Worm (Caenorhabditis elegans) whole organism, L4 larva: Measurements from ENCODE around the gene T04A8.18.

Experiments used
- F26F4.8 ChIP-seq: fragments of 200-800 bp; sonication (Bioruptor generic); conservative IDR thresholded peaks from 2 replicates; pipeline ENCODE4 v1.3.6; 2022; ENCODE audit warnings: missing genetic modification characterization, missing compliant biosample characterization
- T26A8.4 ChIP-seq: fragments of 200-800 bp; sonication (Bioruptor generic); IDR thresholded peaks from 2 replicates; pipeline ENCODE4 v1.3.6; 2022; ENCODE audit warnings: missing genetic modification characterization, missing compliant biosample characterization
- Y105C5A.15 ChIP-seq: fragments of 200-800 bp; sonication (Bioruptor generic); IDR thresholded peaks from 2 replicates; pipeline ENCODE4 v1.3.6; 2022; ENCODE audit warnings: missing genetic modification characterization, missing compliant biosample characterization
- Y5F2A.4 ChIP-seq: fragments of 200-800 bp; sonication (Bioruptor generic); optimal IDR thresholded peaks from 2 replicates; lab custom pipeline; 2018; ENCODE audit warnings: mild to moderate bottlenecking, missing genetic modification characterization, missing compliant biosample characterization
- aly-2 ChIP-seq: sonication (generic microtip); optimal IDR thresholded peaks from 2 replicates; lab custom pipeline; 2018; ENCODE audit warnings: missing biosample characterization, missing genetic modification characterization
- arid-1 ChIP-seq: fragments of 200-800 bp; sonication (Bioruptor generic); conservative IDR thresholded peaks from 2 replicates; pipeline ENCODE4 v1.3.6; 2022; ENCODE audit warnings: missing genetic modification reagents, missing genetic modification characterization, missing compliant biosample characterization
- ceh-32 ChIP-seq: sonication (generic microtip); optimal IDR thresholded peaks from 2 replicates; lab custom pipeline; 2016; ENCODE audit warnings: mild to moderate bottlenecking, missing genetic modification characterization, missing compliant biosample characterization; ENCODE audit not compliant: poor library complexity
- ceh-62 ChIP-seq: sonication (generic microtip); optimal IDR thresholded peaks from 2 replicates; lab custom pipeline; 2017; ENCODE audit warnings: missing biosample characterization, missing genetic modification characterization
- ceh-82 ChIP-seq: sonication (generic microtip); optimal IDR thresholded peaks from 2 replicates; lab custom pipeline; 2017; ENCODE audit warnings: missing biosample characterization, missing genetic modification characterization
- cey-2 ChIP-seq: sonication (generic microtip); optimal IDR thresholded peaks from 3 replicates; lab custom pipeline; 2017; ENCODE audit warnings: missing genetic modification characterization, mild to moderate bottlenecking, missing compliant biosample characterization, antibody characterized with exemption, borderline replicate concordance; ENCODE audit not compliant: insufficient read depth
- dve-1 ChIP-seq: sonication (generic microtip); optimal IDR thresholded peaks from 2 replicates; lab custom pipeline; 2017; ENCODE audit warnings: antibody characterized with exemption, mild to moderate bottlenecking, missing genetic modification characterization, missing compliant biosample characterization; ENCODE audit not compliant: insufficient read depth
- hlh-11 ChIP-seq: fragments of 200-800 bp; sonication (Bioruptor generic); optimal IDR thresholded peaks from 2 replicates; lab custom pipeline; 2018; ENCODE audit warnings: mild to moderate bottlenecking, missing genetic modification characterization, missing compliant biosample characterization
- hmg-1.1 ChIP-seq: fragments of 200-800 bp; sonication (Bioruptor generic); IDR thresholded peaks from 2 replicates; pipeline ENCODE4 v1.3.6; 2022; ENCODE audit warnings: missing genetic modification reagents, missing genetic modification characterization, missing compliant biosample characterization
- jun-1 ChIP-seq: fragments of 150-350 bp; optimal IDR thresholded peaks from 2 replicates; lab custom pipeline; 2014; ENCODE audit warnings: missing biosample characterization, missing genetic modification reagents, missing genetic modification characterization
- lim-7 ChIP-seq: fragments of 200-800 bp; sonication (Bioruptor generic); IDR thresholded peaks from 2 replicates; pipeline ENCODE4 v1.3.6; 2022; ENCODE audit warnings: missing genetic modification characterization, missing compliant biosample characterization
- lin-1 ChIP-seq: fragments of 200-800 bp; sonication (Bioruptor generic); IDR thresholded peaks from 2 replicates; pipeline ENCODE4 v1.3.6; 2022; ENCODE audit warnings: missing genetic modification reagents, missing genetic modification characterization, missing compliant biosample characterization
- lir-3 ChIP-seq: sonication (generic microtip); optimal IDR thresholded peaks from 2 replicates; lab custom pipeline; 2016; ENCODE audit warnings: mild to moderate bottlenecking, missing genetic modification characterization, missing compliant biosample characterization
- lsy-2 ChIP-seq, 2 experiments: fragments of 150-350 bp in 1 of 2; sonication (generic microtip) in 1 of 2; optimal IDR thresholded peaks; 2 replicates each; lab custom pipeline; 2014 to 2017; ENCODE audit warnings: missing biosample characterization in 2 of 2, missing genetic modification characterization in 2 of 2
- madf-5 ChIP-seq, 2 experiments: fragments of 200-800 bp; sonication (Bioruptor generic); IDR thresholded peaks; 2 replicates each; pipeline ENCODE4 v1.3.6; 2022; ENCODE audit warnings: missing compliant biosample characterization in 2 of 2, missing genetic modification characterization in 2 of 2
- mep-1 ChIP-seq: fragments of 150-350 bp; sonication (generic microtip); optimal IDR thresholded peaks from 3 replicates; lab custom pipeline; 2014; ENCODE audit warnings: missing biosample characterization, missing genetic modification characterization
- mxl-2 ChIP-seq: fragments of 200-800 bp; sonication (Bioruptor generic); conservative IDR thresholded peaks from 2 replicates; pipeline ENCODE4 v1.3.6; 2022; ENCODE audit warnings: missing genetic modification reagents, missing genetic modification characterization, missing compliant biosample characterization
- nhr-102 ChIP-seq: sonication (generic microtip); optimal IDR thresholded peaks from 2 replicates; lab custom pipeline; 2016; ENCODE audit warnings: mild to moderate bottlenecking, missing genetic modification characterization, moderate library complexity, missing compliant biosample characterization
- nhr-25 ChIP-seq: sonication (generic microtip); optimal IDR thresholded peaks from 2 replicates; lab custom pipeline; 2017; ENCODE audit warnings: missing genetic modification characterization, mild to moderate bottlenecking, missing compliant biosample characterization, antibody characterized with exemption, moderate library complexity, borderline replicate concordance; ENCODE audit not compliant: insufficient read depth
- nhr-28 ChIP-seq: fragments of 150-350 bp; optimal IDR thresholded peaks from 2 replicates; lab custom pipeline; 2014; ENCODE audit warnings: missing biosample characterization, missing genetic modification characterization
- nhr-48 ChIP-seq: sonication (generic microtip); optimal IDR thresholded peaks from 2 replicates; lab custom pipeline; 2016; ENCODE audit warnings: mild to moderate bottlenecking, missing genetic modification characterization, missing compliant biosample characterization
- nhr-76 ChIP-seq: fragments of 150-350 bp; optimal IDR thresholded peaks from 2 replicates; lab custom pipeline; 2014; ENCODE audit warnings: missing biosample characterization, missing genetic modification characterization
- pqm-1 ChIP-seq: sonication (generic microtip); optimal IDR thresholded peaks from 2 replicates; lab custom pipeline; 2017; ENCODE audit warnings: missing biosample characterization, missing genetic modification characterization
- snpc-1.2 ChIP-seq: fragments of 200-800 bp; sonication (Bioruptor generic); IDR thresholded peaks from 2 replicates; pipeline ENCODE4 v1.3.6; 2022; ENCODE audit warnings: missing genetic modification reagents, missing genetic modification characterization, missing compliant biosample characterization
- unc-62 ChIP-seq, 3 experiments: fragments of 150-350 bp in 1 of 3; sonication (generic microtip); optimal IDR thresholded peaks in 2 of 3; peaks in 1 of 3; 1 replicate in 1 of 3; 2 replicates in 2 of 3; lab custom pipeline; 2014 to 2017; ENCODE audit warnings: missing biosample characterization in 3 of 3, missing genetic modification characterization in 3 of 3, missing genetic modification reagents in 3 of 3, missing genotype in 1 of 3
- vab-7 ChIP-seq: fragments of 200-800 bp; sonication (Bioruptor generic); IDR thresholded peaks from 2 replicates; pipeline ENCODE4 v1.3.6; 2022; ENCODE audit warnings: missing genetic modification reagents, missing genetic modification characterization, missing compliant biosample characterization
- zag-1 ChIP-seq: fragments of 150-350 bp; optimal IDR thresholded peaks from 2 replicates; lab custom pipeline; 2014; ENCODE audit warnings: missing biosample characterization, missing genetic modification characterization

T04A8.18 gene

ce11 chrIII:4756983-4757382 lies 48.0 kb downstream of the T04A8.18 start, which contains the start of gene fbxl-2 (continued):
- TF ChIP-seq snpc-1.2 (GFP tag; lab: Robert Waterston, UW) (0 out of 2 replicates have a peak, but pooled peaks have one; percentile 54), ceh-32 (tag; lab: Kevin White, UChicago) (peak; percentile 44), nhr-25 (tag; lab: Kevin White, UChicago) (peak; percentile 68), madf-5 (GFP tag; IDR thresholded peaks at IDR 0.05; lab: Robert Waterston, UW) (peak in 1 of 2 experiments; percentile 73; a peak in 1 of 4 replicates), Y5F2A.4 (GFP tag; lab: Kevin White, UChicago) (peak; percentile 37), lsy-2 (tag; optimal IDR thresholded peaks at IDR 0.05; lab: Kevin White, UChicago) (peak; percentile 85 to 97), hlh-11 (peak; percentile 89), jun-1 (tag; lab: Kevin White, UChicago) (peak; percentile 65), dve-1 (tag; lab: Kevin White, UChicago) (peak; percentile 95), pqm-1 (peak; percentile 51), lim-7 (GFP tag; lab: Robert Waterston, UW) (peak; percentile 51; the same call in 1 of the 2 replicates), unc-62 (GFP tag; optimal IDR thresholded peaks at IDR 0.05 in 1 of 2; lab: Kevin White, UChicago) (peak in 1 of 2 experiments; percentile 92), unc-62 (tag; optimal IDR thresholded peaks at IDR 0.05; lab: Kevin White, UChicago) (no peak), nhr-76 (tag; lab: Kevin White, UChicago) (no peak), hmg-1.1 (GFP tag; lab: Robert Waterston, UW) (peak; percentile 94), ceh-62 (tag; lab: Kevin White, UChicago) (no peak), vab-7 (GFP tag; lab: Robert Waterston, UW) (peak; percentile 67; the same call in 1 of the 2 replicates), mxl-2 (0 out of 2 replicates have a peak, but pooled peaks have one; percentile 57), aly-2 (tag; lab: Kevin White, UChicago) (no peak), nhr-102 (peak; percentile 96), mep-1 (tag; lab: Kevin White, UChicago) (peak; percentile 95), F26F4.8 (GFP tag; lab: Robert Waterston, UW) (no peak), arid-1 (peak; percentile 88), lin-1 (GFP tag; lab: Robert Waterston, UW) (peak; percentile 87), lir-3 (tag; lab: Kevin White, UChicago) (no peak), zag-1 (no peak), nhr-48 (peak; percentile 70), cey-2 (tag; lab: Kevin White, UChicago) (no peak), Y105C5A.15 (GFP tag; lab: Robert Waterston, UW) (peak; percentile 75; the same call in 1 of the 2 replicates), T26A8.4 (peak; percentile 96), ceh-82 (no peak), nhr-28 (tag; lab: Kevin White, UChicago) (peak; percentile 76)
- TF ChIP-seq, all 104 proteins: peak for 78
